Fruit fly (Drosophila melanogaster) Kc167 (cell line): Measurements from ENCODE around the gene Marcal1.

ENCODE experiments used
- Myc ChIP-seq: fragments of >200 bp; optimal IDR thresholded peaks from 2 replicates; lab custom pipeline; 2017; ENCODE audit warnings: missing external identifiers
- Sin3A ChIP-seq: fragments of >200 bp; optimal IDR thresholded peaks from 2 replicates; lab custom pipeline; 2018; ENCODE audit warnings: missing external identifiers
- h ChIP-seq: fragments of >200 bp; optimal IDR thresholded peaks from 3 replicates; lab custom pipeline; 2018; ENCODE audit warnings: missing external identifiers
- insv ChIP-seq: fragments of >200 bp; optimal IDR thresholded peaks from 3 replicates; lab custom pipeline; 2018; ENCODE audit warnings: missing external identifiers
- psq ChIP-seq: fragments of >200 bp; optimal IDR thresholded peaks from 2 replicates; lab custom pipeline; 2017; ENCODE audit warnings: missing external identifiers
- ttk ChIP-seq: sonication (Bioruptor generic); optimal IDR thresholded peaks from 2 replicates; lab custom pipeline; 2017; ENCODE audit warnings: missing external identifiers

The Marcal1 gene

DNA sequence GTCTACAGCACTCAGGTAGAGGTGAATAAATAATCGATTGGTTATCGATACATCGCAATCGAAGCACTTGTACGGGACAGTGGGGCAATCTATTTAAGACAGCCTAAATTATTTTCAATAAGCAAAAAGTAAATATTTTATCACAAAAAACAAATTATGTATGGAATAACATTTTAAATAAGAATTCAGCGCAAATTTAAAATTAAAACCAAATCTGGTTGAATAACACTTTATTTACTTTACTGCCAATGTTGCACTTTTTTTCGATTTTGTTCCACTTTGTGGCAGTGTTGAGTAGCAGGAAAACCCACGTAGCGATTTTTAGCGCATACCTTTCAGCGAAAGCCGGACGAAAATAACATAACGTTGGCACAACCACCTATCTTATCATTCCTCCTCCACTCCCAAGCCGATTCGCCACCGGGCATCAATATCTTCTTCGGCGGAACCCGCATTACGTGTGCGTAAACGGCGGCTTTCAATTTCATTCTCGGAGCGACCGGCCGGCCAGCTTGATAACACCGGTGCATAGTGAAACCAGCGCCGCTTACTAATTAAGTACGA, 21.8 kb downstream of the Marcal1 start, which contains the start of the genes Gmd and CG3792:
Gene Gmd, minus strand, starts transcription at position 36 of the 564 bp plus-strand sequence.
Gene CG3792, plus strand, starts transcription at position 325 of the 564 bp plus-strand sequence.
- no peak for TF ChIP-seq psq (lab: Kevin White, UChicago)
- TF ChIP-seq ttk (lab: Kevin White, UChicago), result no peak
- no peak for TF ChIP-seq h (lab: Kevin White, UChicago)
- no peak for TF ChIP-seq insv (lab: Kevin White, UChicago)
- no peak for TF ChIP-seq Myc
- TF ChIP-seq Sin3A (lab: Kevin White, UChicago), result no peak

DNA sequence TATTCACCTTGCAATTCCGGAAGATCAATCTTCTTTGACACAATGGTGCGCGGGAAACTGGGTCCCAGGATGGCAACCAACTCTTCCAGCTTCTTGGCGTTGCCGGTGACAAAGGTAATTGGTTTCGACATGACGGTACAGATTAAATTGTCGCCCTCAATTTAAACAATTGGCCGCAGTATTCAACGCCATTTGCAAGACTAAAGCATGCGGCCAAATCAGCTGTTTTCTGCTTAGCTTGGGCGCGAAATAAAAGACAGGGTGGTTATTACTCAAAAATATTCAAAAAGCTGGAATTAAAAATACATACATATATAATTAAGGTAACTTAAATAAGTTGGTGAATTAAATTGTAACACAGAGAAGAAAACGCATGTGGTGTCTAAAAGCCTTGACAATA, 23.8 kb downstream of the Marcal1 start, which contains the start of gene CG8891:
Gene CG8891, minus strand, starts transcription at position 242 of the 400 bp plus-strand sequence.
- TF ChIP-seq h (lab: Kevin White, UChicago), result no peak
- TF ChIP-seq Sin3A (lab: Kevin White, UChicago), result no peak
- TF ChIP-seq psq (lab: Kevin White, UChicago), result no peak
- no peak for TF ChIP-seq Myc
- no peak for TF ChIP-seq insv (lab: Kevin White, UChicago)
- TF ChIP-seq ttk (lab: Kevin White, UChicago), result no peak

DNA sequence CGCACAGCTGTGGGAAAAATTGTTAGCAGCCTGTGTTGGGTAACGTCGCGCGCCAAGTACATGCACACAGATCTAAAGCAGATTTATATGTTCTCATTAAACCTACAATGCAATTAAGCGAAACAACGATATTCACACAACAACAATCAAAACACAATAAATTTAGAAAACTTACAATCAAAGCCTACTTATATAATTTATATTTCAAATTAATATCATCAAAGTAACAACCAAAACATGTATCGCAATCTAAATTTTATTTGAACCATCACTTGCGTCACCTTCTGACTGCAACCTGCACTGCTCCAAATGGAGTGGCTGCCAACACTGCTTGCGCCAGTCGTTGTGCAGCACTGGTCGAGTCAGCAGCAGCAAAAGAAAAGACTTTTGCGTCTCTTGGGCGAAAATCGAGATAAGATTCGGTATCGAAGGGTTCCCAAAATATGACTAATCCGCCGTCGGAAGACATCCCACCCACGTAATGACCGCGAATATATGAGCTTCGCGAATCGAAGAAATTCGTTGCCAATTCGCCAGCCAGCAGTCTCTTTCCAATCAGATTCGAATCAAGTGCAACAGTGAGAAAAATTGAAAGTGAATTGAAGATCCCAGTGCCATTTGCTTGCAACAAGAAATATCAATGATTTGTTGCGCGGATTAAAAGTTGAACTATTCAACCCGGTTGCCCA, 26.1 kb downstream of the Marcal1 start, which contains the start of the genes CG8892 and CG34126:
Gene CG8892, minus strand, starts transcription at position 315 of the 689 bp plus-strand sequence.
Gene CG34126, plus strand, starts transcription at position 337 of the 689 bp plus-strand sequence.
- no peak for TF ChIP-seq psq (lab: Kevin White, UChicago)
- no peak for TF ChIP-seq ttk (lab: Kevin White, UChicago)
- TF ChIP-seq insv (lab: Kevin White, UChicago), result no peak
- TF ChIP-seq h (lab: Kevin White, UChicago), result no peak
- no peak for TF ChIP-seq Myc
- no peak for TF ChIP-seq Sin3A (lab: Kevin White, UChicago)

DNA sequence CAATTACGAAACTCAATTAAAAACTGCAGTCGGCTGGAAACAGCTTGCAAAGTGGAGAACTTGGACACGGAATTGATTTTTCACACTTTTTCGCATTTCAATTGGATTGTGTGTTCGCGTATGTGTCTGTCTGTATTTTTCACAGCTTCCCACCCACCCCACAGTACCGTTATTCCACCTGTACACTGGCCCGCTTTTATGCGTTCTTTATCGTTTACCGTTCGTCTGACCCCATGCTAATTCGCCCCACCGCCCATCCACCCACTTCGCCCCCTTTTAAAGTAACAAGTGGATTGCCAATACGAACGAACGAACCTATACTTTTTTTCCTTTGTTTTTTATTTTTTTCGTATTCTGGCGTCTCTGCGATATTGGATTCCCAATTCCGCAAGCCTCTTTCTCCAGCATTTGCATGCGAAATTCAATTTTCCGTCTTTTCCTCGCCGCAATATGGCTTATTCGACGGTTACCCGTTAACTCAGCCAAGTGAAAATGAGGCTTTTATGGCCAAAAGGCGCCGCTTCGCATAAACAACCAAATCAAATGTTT, 26.9 kb downstream of the Marcal1 start:
- TF ChIP-seq insv (lab: Kevin White, UChicago) (no peak), h (lab: Kevin White, UChicago) (no peak), ttk (lab: Kevin White, UChicago) (no peak), Sin3A (lab: Kevin White, UChicago) (no peak), Myc (no peak), psq (lab: Kevin White, UChicago) (no peak)

DNA sequence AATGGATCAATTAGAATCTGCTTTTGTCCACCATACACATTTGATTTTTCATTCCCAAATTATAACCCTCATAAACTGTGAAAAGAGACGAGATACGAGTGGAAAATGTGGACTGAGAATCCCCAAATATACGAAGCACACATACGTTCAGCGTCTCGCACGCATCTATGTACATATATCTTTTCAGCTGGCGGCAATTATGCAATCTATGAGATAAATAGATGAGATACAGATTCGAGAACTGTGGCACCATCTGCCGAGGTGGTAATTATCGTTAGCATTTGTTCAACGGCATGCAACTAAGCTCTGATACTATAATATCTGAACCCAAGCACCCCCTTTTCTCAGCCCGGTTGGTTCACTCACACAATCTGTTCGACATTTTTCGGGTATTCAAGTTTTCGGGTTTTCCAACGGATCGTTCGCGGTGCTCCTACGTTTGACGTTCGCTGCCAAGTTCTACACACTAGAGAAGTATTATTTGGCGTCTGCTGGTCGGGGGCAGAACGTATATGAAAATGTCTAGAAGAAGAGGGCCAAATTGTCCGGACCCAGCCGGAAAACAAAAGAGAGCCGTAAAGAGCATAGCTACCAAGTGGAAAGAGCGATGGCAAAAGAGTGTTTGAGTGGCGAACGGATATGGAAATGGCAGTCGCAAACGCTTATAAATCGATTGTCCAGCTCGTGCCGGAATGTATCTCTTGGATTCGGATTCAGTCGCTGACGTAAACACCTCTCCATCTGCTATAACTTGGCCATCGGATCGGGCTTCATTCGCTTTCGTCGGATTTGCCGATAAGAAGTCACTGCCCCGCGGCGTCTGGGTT, 39.9 kb downstream of the Marcal1 start:
- TF ChIP-seq ttk (lab: Kevin White, UChicago) (no peak), h (lab: Kevin White, UChicago) (no peak), Myc (no peak), psq (lab: Kevin White, UChicago) (no peak), insv (lab: Kevin White, UChicago) (no peak)

DNA sequence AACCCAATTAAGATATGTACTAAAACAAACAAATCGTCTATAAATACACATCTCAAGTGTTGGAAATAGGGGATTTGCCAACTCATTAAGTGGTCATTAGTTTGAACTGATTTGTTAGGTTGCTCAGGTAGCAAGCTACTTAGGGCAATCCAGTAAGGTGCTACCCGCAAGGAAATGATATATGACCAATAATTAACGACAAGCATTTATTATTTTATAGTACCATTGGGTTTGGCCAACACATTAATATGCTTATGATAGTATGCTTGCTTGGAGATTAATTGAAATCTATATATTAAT, 40.5 kb downstream of the Marcal1 start:
- TF ChIP-seq Sin3A (lab: Kevin White, UChicago) (no peak), h (lab: Kevin White, UChicago) (no peak), psq (lab: Kevin White, UChicago) (no peak), insv (lab: Kevin White, UChicago) (no peak), ttk (lab: Kevin White, UChicago) (no peak), Myc (no peak)

DNA sequence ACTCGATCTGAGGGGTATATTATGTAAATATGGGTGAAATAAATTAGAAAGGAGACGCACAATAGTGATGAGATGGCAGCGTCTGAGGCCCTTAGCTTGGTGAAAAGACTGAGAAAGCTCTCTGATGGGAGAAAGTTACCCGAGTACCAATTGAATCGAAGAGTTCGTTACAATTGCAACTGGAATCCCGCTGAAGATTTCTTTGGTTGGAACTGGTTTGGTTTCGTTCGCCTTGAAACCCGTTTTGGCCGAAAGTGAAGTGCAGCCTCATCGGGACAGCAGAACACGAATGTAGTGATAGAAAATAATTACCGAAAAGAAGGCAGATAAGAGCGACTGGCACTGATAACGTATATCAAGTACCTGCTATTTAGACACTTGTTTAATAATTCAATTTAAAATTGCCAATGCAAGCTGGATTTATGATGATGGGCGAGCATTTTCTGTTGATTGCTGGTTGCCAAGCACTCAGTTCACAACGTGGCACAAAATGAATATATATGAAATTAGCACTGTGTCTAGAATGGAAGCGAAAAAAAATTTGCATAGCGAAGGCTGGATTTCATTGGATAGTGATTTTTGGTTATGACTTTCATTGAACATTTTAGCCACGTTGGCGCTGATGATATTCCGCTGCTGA, 41.1 kb downstream of the Marcal1 start:
- TF ChIP-seq ttk (lab: Kevin White, UChicago), result no peak
- no peak for TF ChIP-seq insv (lab: Kevin White, UChicago)
- no peak for TF ChIP-seq Myc
- no peak for TF ChIP-seq Sin3A (lab: Kevin White, UChicago)
- TF ChIP-seq psq (lab: Kevin White, UChicago), result no peak
- no peak for TF ChIP-seq h (lab: Kevin White, UChicago)

DNA sequence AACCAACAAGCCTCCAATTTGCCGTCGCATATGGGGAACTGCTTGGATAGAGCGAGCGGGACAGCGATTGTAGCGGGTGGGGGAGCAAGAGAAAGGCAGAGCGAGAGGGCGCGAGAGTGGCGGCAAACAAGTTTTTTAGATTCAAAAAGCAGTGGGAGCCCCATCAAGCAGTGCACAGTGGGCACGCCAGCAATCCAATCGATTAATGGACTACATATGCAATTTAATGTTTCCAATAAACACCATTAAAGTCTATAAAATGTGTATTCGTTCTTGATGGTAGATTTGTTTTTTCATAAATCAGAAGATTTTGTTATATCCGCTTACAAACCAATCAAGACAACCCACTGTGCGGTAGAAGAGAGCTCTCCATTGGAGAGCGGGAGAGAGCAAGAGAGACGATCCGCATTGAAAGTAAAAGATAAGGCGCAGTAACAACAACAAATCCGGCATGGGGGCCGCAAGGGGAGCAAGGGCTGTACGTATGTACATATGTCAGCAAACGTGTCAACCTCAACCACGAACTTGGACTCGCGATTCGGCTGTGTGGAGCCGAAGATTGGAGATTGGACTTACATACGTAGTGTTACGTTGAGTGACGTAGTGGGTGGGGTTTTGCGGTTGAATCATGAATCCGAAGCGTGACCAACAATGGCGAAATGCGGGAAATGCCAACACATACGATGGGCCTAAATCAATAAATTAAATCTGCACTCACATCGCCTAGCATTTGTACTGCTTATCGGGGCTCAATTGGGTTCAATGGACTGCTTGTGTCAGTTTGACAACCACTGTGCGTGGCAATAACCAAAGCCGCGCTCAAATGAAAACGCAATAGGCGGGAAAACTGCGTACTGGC, 42.3 kb downstream of the Marcal1 start:
- no peak for TF ChIP-seq psq (lab: Kevin White, UChicago)
- TF ChIP-seq insv (lab: Kevin White, UChicago), result no peak
- no peak for TF ChIP-seq h (lab: Kevin White, UChicago)
- TF ChIP-seq Myc, result no peak
- TF ChIP-seq Sin3A (lab: Kevin White, UChicago), result no peak
- TF ChIP-seq ttk (lab: Kevin White, UChicago), result no peak

DNA sequence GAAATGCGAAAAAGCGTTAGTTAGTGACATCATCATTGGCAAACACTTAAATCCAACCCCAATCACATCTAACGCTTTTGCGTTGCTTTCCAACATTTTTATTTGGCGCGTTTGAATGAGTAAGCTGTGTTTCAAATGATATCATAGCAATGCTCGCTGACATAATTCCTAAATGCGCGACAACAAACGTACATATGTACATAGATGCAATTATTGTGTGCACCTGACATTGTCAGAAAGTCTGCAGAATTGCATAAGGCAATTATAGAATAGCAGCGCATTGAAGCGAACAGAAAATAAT, 42.9 kb downstream of the Marcal1 start:
- TF ChIP-seq psq (lab: Kevin White, UChicago) (no peak), Sin3A (lab: Kevin White, UChicago) (no peak), Myc (no peak), insv (lab: Kevin White, UChicago) (no peak), ttk (lab: Kevin White, UChicago) (no peak), h (lab: Kevin White, UChicago) (no peak)

DNA sequence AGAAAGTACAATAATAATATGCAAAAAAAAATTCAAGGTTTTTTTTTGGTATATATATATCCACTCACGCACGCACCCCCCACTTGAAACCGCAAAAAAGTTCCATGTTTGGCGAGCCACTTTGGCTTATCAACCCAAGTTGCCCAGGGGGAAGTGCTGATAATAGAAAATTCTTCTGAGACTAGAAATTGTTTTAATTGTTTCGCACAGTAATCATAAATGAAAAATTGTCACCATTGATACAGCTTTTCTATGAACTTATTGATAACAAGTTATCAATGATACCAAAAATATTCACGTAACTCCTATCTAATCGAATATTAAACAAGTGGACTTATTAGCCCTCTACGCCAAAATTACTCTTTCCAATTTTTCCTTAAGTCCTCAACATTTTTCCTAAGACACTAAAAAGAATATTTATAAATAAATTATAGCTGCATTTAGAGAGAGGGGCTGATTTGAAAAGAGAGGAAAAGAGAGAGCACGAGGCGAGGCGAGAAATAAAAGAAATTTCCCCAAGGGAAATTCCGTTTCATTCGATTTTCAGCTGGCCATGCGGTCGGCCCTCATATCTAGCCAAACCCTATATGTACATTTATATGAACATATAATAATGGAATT, 43.4 kb downstream of the Marcal1 start:
- TF ChIP-seq h (lab: Kevin White, UChicago), result no peak
- TF ChIP-seq ttk (lab: Kevin White, UChicago), result no peak
- TF ChIP-seq insv (lab: Kevin White, UChicago), result no peak
- no peak for TF ChIP-seq psq (lab: Kevin White, UChicago)
- TF ChIP-seq Sin3A (lab: Kevin White, UChicago), result no peak
- no peak for TF ChIP-seq Myc
